Fruit fly (Drosophila melanogaster) whole organism, prepupa: Measurements from ENCODE around the gene CG5217.

Source experiments
- CG10631 ChIP-seq: fragments of 200-800 bp; sonication (Bioruptor generic); optimal IDR thresholded peaks from 2 replicates; lab custom pipeline; 2016; ENCODE audit warnings: missing biosample characterization, missing genetic modification characterization
- CG32006 ChIP-seq: fragments of 200-800 bp; sonication (Bioruptor generic); optimal IDR thresholded peaks from 3 replicates; lab custom pipeline; 2017; ENCODE audit warnings: missing biosample characterization, mild to moderate bottlenecking, missing genetic modification characterization
- CG9139 ChIP-seq: fragments of 200-800 bp; sonication (Bioruptor generic); optimal IDR thresholded peaks from 3 replicates; lab custom pipeline; 2017; ENCODE audit warnings: missing biosample characterization, mild to moderate bottlenecking, missing genetic modification characterization
- Eip75B ChIP-seq: fragments of 200-800 bp; sonication (Bioruptor generic); optimal IDR thresholded peaks from 3 replicates; lab custom pipeline; 2016; ENCODE audit warnings: missing biosample characterization, missing genetic modification characterization
- Eip78C ChIP-seq: fragments of 200-800 bp; sonication (Bioruptor generic); peaks from one replicate; lab custom pipeline; 2016; ENCODE audit warnings: missing biosample characterization, missing genetic modification characterization
- Hr39 ChIP-seq: fragments of 200-800 bp; sonication (Bioruptor generic); optimal IDR thresholded peaks from 2 replicates; lab custom pipeline; 2016; ENCODE audit warnings: missing biosample characterization, missing genetic modification characterization
- achi ChIP-seq: fragments of 200-800 bp; sonication (Bioruptor generic); optimal IDR thresholded peaks from 3 replicates; lab custom pipeline; 2016; ENCODE audit warnings: missing biosample characterization, missing genetic modification characterization
- acj6 ChIP-seq: fragments of 200-800 bp; sonication (Bioruptor generic); optimal IDR thresholded peaks from 3 replicates; lab custom pipeline; 2016; ENCODE audit warnings: missing biosample characterization, missing genetic modification characterization
- cyc ChIP-seq: fragments of 200-800 bp; sonication (Bioruptor generic); optimal IDR thresholded peaks from 3 replicates; lab custom pipeline; 2016; ENCODE audit warnings: missing biosample characterization, missing genetic modification characterization
- net ChIP-seq: fragments of 200-800 bp; sonication (Bioruptor generic); optimal IDR thresholded peaks from 3 replicates; lab custom pipeline; 2016; ENCODE audit warnings: missing biosample characterization, missing genetic modification characterization
- topi ChIP-seq: fragments of 200-800 bp; sonication (Bioruptor generic); optimal IDR thresholded peaks from 3 replicates; lab custom pipeline; 2016; ENCODE audit warnings: missing biosample characterization, missing genetic modification characterization

DNA sequence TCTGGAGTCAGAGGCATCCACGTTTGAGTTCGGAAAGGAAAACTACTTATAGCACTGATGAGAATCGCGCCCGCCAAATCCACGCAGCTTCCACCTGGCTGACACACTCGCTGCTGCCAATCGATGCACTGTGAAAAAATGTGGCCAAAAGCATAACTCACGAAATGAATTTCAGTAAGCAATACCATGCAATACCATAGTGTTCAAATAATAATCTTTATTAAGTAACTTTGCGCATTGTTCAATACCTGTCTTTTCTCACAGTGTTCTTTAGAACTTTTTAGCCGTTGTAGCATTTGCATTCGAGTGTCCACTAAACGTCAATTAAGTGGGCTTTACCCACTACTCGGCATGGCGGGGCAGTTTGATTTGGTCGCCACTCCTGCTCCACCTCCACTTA, 7.3 kb upstream of the CG5217 start:
- TF ChIP-seq CG10631 (GFP tag; lab: Kevin White, UChicago): peak; percentile 71
- peak; percentile 73 for TF ChIP-seq Eip78C (GFP tag; lab: Kevin White, UChicago)
- peak; percentile 54 for TF ChIP-seq achi (GFP tag; lab: Kevin White, UChicago)
- peak; percentile 66 for TF ChIP-seq CG32006 (GFP tag; lab: Kevin White, UChicago)
- TF ChIP-seq acj6 (GFP tag; lab: Kevin White, UChicago): peak; percentile 56
- peak; percentile 44 for TF ChIP-seq topi (GFP tag; lab: Kevin White, UChicago)
- TF ChIP-seq Eip75B: peak; percentile 47
- peak; percentile 29 for TF ChIP-seq net (GFP tag; lab: Kevin White, UChicago)
- TF ChIP-seq cyc (GFP tag; lab: Kevin White, UChicago): peak; percentile 52
- TF ChIP-seq CG9139 (GFP tag; lab: Kevin White, UChicago): no peak
- TF ChIP-seq Hr39 (GFP tag; lab: Kevin White, UChicago): no peak
